Worm (Caenorhabditis elegans): ENCODE results near the gene F19G12.3.
A peak's percentile ranks its signal among the peaks of the same experiment; 100 is the strongest.
"Not testable (repeated sequence)": the region's sequence is repeated elsewhere in the genome, so short reads cannot be mapped to it uniquely, and the experiment has no call there.

The F19G12.3 gene

DNA sequence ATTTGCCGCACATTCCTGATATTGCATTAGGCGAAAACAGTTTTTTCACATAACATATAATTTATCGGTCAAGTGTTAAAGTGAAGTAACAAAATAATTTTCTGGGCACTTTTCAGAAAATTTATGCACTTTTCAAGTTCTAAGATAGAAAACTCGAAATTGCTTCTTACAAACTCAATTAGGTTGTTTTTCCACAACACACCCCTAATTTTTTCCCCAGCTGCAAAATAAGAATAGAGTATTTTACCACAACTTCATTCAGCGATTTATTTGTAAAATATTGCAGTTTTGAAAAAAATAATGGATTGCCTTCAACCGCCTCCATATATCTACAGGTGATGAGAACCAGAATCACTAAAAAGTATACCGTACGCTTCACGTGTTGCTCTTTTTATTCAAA, 11.8 kb upstream of the F19G12.3 start, which contains the start of gene srh-19:
TSS of gene srh-19 (plus strand) at position 301 of the 400 bp plus-strand sequence.
- TF ChIP-seq sma-9 (GFP tag; optimal IDR thresholded peaks at IDR 0.05) (no peak), sma-9 (tag; optimal IDR thresholded peaks at IDR 0.05) (no peak), nhr-6 (tag; optimal IDR thresholded peaks at IDR 0.05) (no peak), ceh-16 (tag; optimal IDR thresholded peaks at IDR 0.05) (no peak), unc-55 (GFP tag; optimal IDR thresholded peaks at IDR 0.05) (no peak), gmeb-1 (tag; optimal IDR thresholded peaks at IDR 0.05) (no peak), ZK546.5 (tag; optimal IDR thresholded peaks at IDR 0.05) (no peak)

DNA sequence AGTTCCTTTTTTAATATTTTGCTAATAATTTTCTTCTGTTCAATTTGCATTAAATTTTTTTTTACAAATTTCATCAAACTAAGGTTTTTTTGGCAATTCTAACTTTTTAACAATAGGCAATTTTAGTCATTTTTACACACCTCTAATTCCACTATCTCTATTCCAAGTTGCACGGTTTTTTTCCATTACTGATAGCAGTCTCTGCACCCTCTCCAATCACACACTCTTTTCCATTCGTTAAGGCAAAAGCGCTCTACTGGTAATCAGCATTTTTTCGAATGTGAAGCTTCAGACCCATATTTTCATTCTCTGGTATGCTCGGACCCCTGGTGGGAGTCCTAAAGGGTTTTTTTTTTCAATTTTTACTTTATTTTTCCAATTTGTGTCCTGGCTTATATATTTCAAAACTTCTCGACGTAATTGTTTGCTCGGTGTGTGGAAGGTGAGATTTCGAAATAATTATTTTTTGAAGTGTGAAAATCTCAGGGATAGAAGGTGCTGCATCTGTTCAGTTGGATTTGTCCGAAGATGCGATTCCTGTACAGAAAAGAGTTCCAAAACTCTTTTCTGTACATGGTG, 7.7 kb upstream of the F19G12.3 start, which contains the start of the genes F19G12.4 and F19G12.8:
TSS of gene F19G12.4 (plus strand) at position 529 of the 579 bp plus-strand sequence.
TSS of gene F19G12.8 (plus strand) at position 545 of the 579 bp plus-strand sequence.
- TF ChIP-seq skn-1 (tag; optimal IDR thresholded peaks at IDR 0.05) (peak; percentile 27), fos-1 (tag; optimal IDR thresholded peaks at IDR 0.05) (peak; percentile 37), nhr-77 (tag; optimal IDR thresholded peaks at IDR 0.05) (no peak), crh-2 (tag; optimal IDR thresholded peaks at IDR 0.05) (peak; percentile 2)

DNA sequence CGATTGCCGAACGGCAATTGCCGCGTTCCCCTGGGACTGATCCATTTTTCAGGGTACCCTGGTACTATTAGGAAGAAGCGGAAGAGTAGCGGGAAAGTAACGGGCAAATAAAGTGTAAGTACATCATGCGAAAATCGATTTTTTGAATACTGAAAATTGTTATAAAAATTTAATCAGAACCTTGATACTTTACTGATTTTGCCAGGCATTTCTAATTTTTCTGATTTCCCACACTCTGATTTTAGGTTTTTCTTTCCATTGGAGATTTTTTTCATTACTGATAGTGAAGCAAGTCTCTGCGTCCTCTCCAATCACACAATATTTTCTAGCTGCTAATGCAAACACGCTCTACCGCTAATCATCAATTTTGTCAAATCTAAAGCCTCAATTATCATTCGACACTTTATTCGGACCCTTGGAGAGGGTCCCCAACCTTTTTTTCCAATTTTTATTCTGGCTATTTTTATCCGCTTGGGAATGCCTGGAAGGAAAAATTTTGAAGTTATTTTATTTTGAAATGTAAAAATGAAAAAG, 5.4 kb upstream of the F19G12.3 start, which contains the start of gene F19G12.9:
TSS of gene F19G12.9 (plus strand) at position 51 of the 534 bp plus-strand sequence.
- no peak for TF ChIP-seq Y55F3AM.14 (GFP tag; optimal IDR thresholded peaks at IDR 0.05)
- no peak for TF ChIP-seq ceh-16 (tag; optimal IDR thresholded peaks at IDR 0.05)
- no peak for TF ChIP-seq nhr-11 (tag; optimal IDR thresholded peaks at IDR 0.05)
- peak; percentile 89 for TF ChIP-seq skn-1 (tag; optimal IDR thresholded peaks at IDR 0.05)
- no peak for TF ChIP-seq ztf-11 (tag; optimal IDR thresholded peaks at IDR 0.05)

DNA sequence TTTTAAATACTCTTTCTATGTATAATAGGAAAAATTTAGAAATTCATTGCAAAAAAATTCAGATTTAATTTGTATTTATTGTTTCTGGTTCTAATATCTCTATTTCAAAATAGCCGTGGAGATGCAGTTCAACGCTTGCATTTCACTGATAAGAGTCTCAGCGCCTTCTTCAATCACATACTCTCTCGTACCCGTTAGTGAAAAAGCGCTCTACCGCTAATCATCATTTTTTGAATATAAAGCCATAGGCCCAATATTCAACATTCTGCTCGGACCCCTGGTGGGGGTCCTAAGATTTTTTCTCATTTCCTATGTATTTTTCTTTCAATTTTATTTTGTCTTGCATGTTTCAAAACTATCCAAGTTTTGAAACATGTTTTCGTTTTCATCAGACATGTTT, 4.1 kb upstream of the F19G12.3 start:
- peak; percentile 99 for TF ChIP-seq skn-1 (tag; optimal IDR thresholded peaks at IDR 0.05)
- TF ChIP-seq ztf-11 (tag; optimal IDR thresholded peaks at IDR 0.05): no peak

DNA sequence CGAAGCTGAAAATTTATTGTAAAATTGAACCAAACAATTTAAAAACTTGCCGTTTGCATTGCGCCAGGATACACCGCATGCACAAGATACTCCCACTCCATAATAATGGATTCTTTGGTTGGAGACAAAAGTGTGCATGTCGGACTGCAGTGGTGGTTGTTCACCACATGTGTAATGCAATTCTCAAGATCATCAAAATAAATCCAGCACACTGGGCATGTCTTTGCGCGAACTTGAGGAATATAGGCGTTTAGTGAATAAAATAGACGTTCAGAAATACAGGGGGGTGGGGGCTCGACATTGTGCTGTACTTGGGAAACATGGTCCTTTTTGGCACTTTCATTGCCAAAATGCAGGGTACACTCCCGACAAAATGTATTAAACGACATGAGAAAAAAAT, 1.8 kb downstream of the F19G12.3 start, which contains the start of gene F19G12.11:
TSS of gene F19G12.11 (minus strand) at position 101 of the 400 bp plus-strand sequence.
- TF ChIP-seq dmd-4 (tag; optimal IDR thresholded peaks at IDR 0.05) (no peak), ztf-11 (tag; optimal IDR thresholded peaks at IDR 0.05) (no peak), lin-11 (tag; optimal IDR thresholded peaks at IDR 0.05) (no peak), R02D3.7 (tag; optimal IDR thresholded peaks at IDR 0.05) (no peak)

DNA sequence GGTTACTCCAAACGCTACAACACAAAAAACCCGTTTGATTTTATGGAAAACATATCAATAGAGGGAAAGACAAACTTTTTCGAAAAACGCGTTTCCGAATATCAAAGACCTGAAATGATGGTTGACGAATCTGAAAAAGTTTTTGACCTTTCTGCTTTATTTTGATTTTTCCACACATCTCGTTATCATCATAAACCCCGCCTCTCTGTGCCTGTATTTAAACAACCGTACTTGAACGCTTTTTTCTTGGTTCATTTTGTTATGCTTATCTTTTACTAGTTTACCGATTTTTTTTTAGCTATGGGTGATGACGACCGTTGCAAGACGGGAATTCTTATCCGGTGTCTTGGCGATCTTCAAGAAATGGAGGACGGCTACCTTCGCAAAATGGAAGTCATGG, 6.1 kb downstream of the F19G12.3 start, which contains the start of gene F19G12.1:
TSS of gene F19G12.1 (plus strand) at position 301 of the 400 bp plus-strand sequence.
- TF ChIP-seq ceh-16 (tag; optimal IDR thresholded peaks at IDR 0.05); ama-1 (optimal IDR thresholded peaks at IDR 0.05); skn-1 (tag; optimal IDR thresholded peaks at IDR 0.05): not testable (repeated sequence)

DNA sequence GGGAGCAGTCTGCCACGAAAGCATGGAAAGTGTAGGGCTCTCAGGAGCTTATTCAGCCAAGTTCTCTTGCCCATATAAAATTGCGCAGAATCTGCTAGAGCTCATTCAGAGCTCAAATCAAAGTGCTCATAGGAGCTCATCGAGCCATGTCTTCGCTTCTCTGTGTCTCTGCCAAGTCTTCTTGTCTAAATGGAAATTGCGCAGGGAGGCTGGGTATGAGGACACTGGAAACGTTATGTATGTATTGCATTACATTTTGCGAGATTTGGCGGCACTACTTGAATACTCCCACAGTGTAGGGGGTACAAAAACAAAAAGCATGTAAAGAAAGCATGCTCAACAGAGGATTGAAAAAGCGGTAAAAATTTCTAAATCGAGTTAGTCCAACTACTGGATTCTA, 12.5 kb downstream of the F19G12.3 start:
- TF ChIP-seq unc-55 (GFP tag; optimal IDR thresholded peaks at IDR 0.05) (peak; percentile 51), lin-39 (tag; optimal IDR thresholded peaks at IDR 0.05) (no peak), lin-11 (tag; optimal IDR thresholded peaks at IDR 0.05) (peak; percentile 5), nhr-25 (tag; optimal IDR thresholded peaks at IDR 0.05) (no peak), nhr-129 (tag; optimal IDR thresholded peaks at IDR 0.05) (peak; percentile 47), lsy-2 (tag; optimal IDR thresholded peaks at IDR 0.05) (peak in 1 of 2 experiments; percentile 10), elt-1 (tag; optimal IDR thresholded peaks at IDR 0.05) (no peak)

DNA sequence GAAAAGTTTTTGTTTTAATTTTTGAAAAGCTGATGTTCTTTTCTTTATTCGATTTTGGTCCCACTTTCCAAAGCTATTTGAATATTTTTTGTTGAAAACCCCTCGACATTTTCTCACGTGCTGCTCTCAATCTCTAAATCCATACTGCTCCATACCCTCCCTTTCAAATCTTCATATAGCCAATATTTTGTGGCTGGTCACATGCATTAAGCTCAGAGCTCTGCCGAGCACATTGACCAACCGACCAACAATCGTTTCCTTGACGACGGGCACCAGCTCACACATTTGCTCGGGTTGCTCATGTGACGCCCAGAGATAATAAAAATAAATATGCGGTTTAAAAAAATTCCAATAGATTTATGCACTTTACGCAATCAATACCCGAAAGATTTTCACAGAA, 14.3 kb downstream of the F19G12.3 start:
- TF ChIP-seq egl-27 (tag; optimal IDR thresholded peaks at IDR 0.05) (no peak), lin-11 (tag; optimal IDR thresholded peaks at IDR 0.05) (peak; percentile 36), ztf-11 (tag; optimal IDR thresholded peaks at IDR 0.05) (no peak), lsy-2 (tag; optimal IDR thresholded peaks at IDR 0.05) (peak; percentile 20 to 39), nhr-25 (tag; optimal IDR thresholded peaks at IDR 0.05) (no peak), nhr-21 (tag; optimal IDR thresholded peaks at IDR 0.05) (peak; percentile 3), unc-39 (tag; optimal IDR thresholded peaks at IDR 0.05) (no peak), crh-2 (tag; optimal IDR thresholded peaks at IDR 0.05) (peak; percentile 25), unc-62 (GFP tag; optimal IDR thresholded peaks at IDR 0.05) (no peak), sma-9 (GFP tag; optimal IDR thresholded peaks at IDR 0.05) (no peak), sma-9 (tag; optimal IDR thresholded peaks at IDR 0.05) (no peak), C34F6.9 (tag; optimal IDR thresholded peaks at IDR 0.05) (peak; percentile 13), mdl-1 (tag; optimal IDR thresholded peaks at IDR 0.05) (peak in 1 of 2 experiments; percentile 34), sma-3 (GFP tag; optimal IDR thresholded peaks at IDR 0.05) (no peak)

Data from whole organism, L2 larva.